Fruit fly (Drosophila melanogaster): ENCODE results near the gene Tpr2.

Tpr2 gene

dm6 chr2L:16532702-16533385, 41.5 kb downstream of the Tpr2 start, which contains the start of gene CG5953:
Gene CG5953 (minus strand): TSS chr2L:16532877.
- TF ChIP-seq CG10348 (GFP tag; IDR thresholded peaks at IDR 0.05), result peak; percentile 91
- peak; percentile 99 for TF ChIP-seq CG8301 (tag; optimal IDR thresholded peaks at IDR 0.05)
- peak; percentile 93 for TF ChIP-seq rn (GFP tag; IDR thresholded peaks at IDR 0.05)
- TF ChIP-seq CG14655 (GFP tag; optimal IDR thresholded peaks at IDR 0.05), result peak; percentile 98
- TF ChIP-seq D1 (tag; optimal IDR thresholded peaks at IDR 0.05), result peak; percentile 86
- TF ChIP-seq gl (tag; optimal IDR thresholded peaks at IDR 0.05), result peak; percentile 96
- peak; percentile 98 for TF ChIP-seq CG15710 (tag; optimal IDR thresholded peaks at IDR 0.05)
- no peak for TF ChIP-seq CG13204 (GFP tag; optimal IDR thresholded peaks at IDR 0.05)
- TF ChIP-seq CG34367 (tag; optimal IDR thresholded peaks at IDR 0.05), result peak; percentile 98
- TF ChIP-seq CG17806 (tag; optimal IDR thresholded peaks at IDR 0.05), result peak; percentile 98
- TF ChIP-seq CG8159 (tag; optimal IDR thresholded peaks at IDR 0.05), result peak; percentile 99
- peak; percentile 99 for TF ChIP-seq CG9948 (tag; optimal IDR thresholded peaks at IDR 0.05)
- peak; percentile 97 for TF ChIP-seq Pif1A (GFP tag; optimal IDR thresholded peaks at IDR 0.05)
- TF ChIP-seq Snoo (tag; optimal IDR thresholded peaks at IDR 0.05), result peak; percentile 98
- peak; percentile 98 for TF ChIP-seq CG4496 (GFP tag; IDR thresholded peaks at IDR 0.05)
- TF ChIP-seq Ets98B (GFP tag; IDR thresholded peaks at IDR 0.05), result peak; percentile 98
- TF ChIP-seq fd96Ca (GFP tag; IDR thresholded peaks at IDR 0.05), result peak; percentile 95
- TF ChIP-seq CG12605 (GFP tag; IDR thresholded peaks at IDR 0.05), result peak; percentile 96
- peak; percentile 97 for TF ChIP-seq CG32121 (GFP tag; IDR thresholded peaks at IDR 0.05)
- peak; percentile 47 for TF ChIP-seq EcR (GFP tag; optimal IDR thresholded peaks at IDR 0.05)
- peak; percentile 94 for TF ChIP-seq Pif1B (GFP tag; optimal IDR thresholded peaks at IDR 0.05)

- TF ChIP-seq fd96Ca (GFP tag; IDR thresholded peaks at IDR 0.05), result no peak; the same call in 2 of the 3 replicates
- no peak for TF ChIP-seq CG10348 (GFP tag; IDR thresholded peaks at IDR 0.05)
- no peak for TF ChIP-seq CG15710 (tag; optimal IDR thresholded peaks at IDR 0.05)
- no peak for TF ChIP-seq CG17806 (tag; optimal IDR thresholded peaks at IDR 0.05)
- TF ChIP-seq Pif1B (GFP tag; optimal IDR thresholded peaks at IDR 0.05), result no peak
- TF ChIP-seq Ets98B (GFP tag; IDR thresholded peaks at IDR 0.05), result 0 out of 2 replicates have a peak, but pooled peaks have one; percentile 8
- TF ChIP-seq Snoo (tag; optimal IDR thresholded peaks at IDR 0.05), result no peak
- TF ChIP-seq CG12605 (GFP tag; IDR thresholded peaks at IDR 0.05), result no peak
- peak; percentile 97 for TF ChIP-seq CG13204 (GFP tag; optimal IDR thresholded peaks at IDR 0.05)
- TF ChIP-seq EcR (GFP tag; optimal IDR thresholded peaks at IDR 0.05), result peak; percentile 89
- TF ChIP-seq CG8301 (tag; optimal IDR thresholded peaks at IDR 0.05), result no peak
- no peak for TF ChIP-seq CG8159 (tag; optimal IDR thresholded peaks at IDR 0.05)
- TF ChIP-seq CG32121 (GFP tag; IDR thresholded peaks at IDR 0.05), result 0 out of 2 replicates have a peak, but pooled peaks have one; percentile 64
- peak; percentile 54 for TF ChIP-seq gl (tag; optimal IDR thresholded peaks at IDR 0.05)
- TF ChIP-seq D1 (tag; optimal IDR thresholded peaks at IDR 0.05), result no peak
- TF ChIP-seq CG14655 (GFP tag; optimal IDR thresholded peaks at IDR 0.05), result no peak
Measured at dm6 chr2L:16533386-16533773, 42.0 kb downstream of the Tpr2 start.

- TF ChIP-seq rn (GFP tag; IDR thresholded peaks at IDR 0.05) (no peak), D1 (tag; optimal IDR thresholded peaks at IDR 0.05) (no peak), CG12605 (GFP tag; IDR thresholded peaks at IDR 0.05) (peak; percentile 84), CG32121 (GFP tag; IDR thresholded peaks at IDR 0.05) (peak; percentile 68), CG15710 (tag; optimal IDR thresholded peaks at IDR 0.05) (no peak), fd96Ca (GFP tag; IDR thresholded peaks at IDR 0.05) (peak; percentile 88), CG4496 (GFP tag; IDR thresholded peaks at IDR 0.05) (peak; percentile 76), CG17806 (tag; optimal IDR thresholded peaks at IDR 0.05) (peak; percentile 36), CG34367 (tag; optimal IDR thresholded peaks at IDR 0.05) (no peak), Ets98B (GFP tag; IDR thresholded peaks at IDR 0.05) (peak; percentile 77), Snoo (tag; optimal IDR thresholded peaks at IDR 0.05) (no peak), gl (tag; optimal IDR thresholded peaks at IDR 0.05) (peak; percentile 49), Pif1A (GFP tag; optimal IDR thresholded peaks at IDR 0.05) (no peak), CG13204 (GFP tag; optimal IDR thresholded peaks at IDR 0.05) (peak; percentile 40), EcR (GFP tag; optimal IDR thresholded peaks at IDR 0.05) (peak; percentile 20), Pif1B (GFP tag; optimal IDR thresholded peaks at IDR 0.05) (peak; percentile 53), CG14655 (GFP tag; optimal IDR thresholded peaks at IDR 0.05) (peak; percentile 51), CG8159 (tag; optimal IDR thresholded peaks at IDR 0.05) (peak; percentile 59), CG9948 (tag; optimal IDR thresholded peaks at IDR 0.05) (peak; percentile 42), CG8301 (tag; optimal IDR thresholded peaks at IDR 0.05) (peak; percentile 19), CG10348 (GFP tag; IDR thresholded peaks at IDR 0.05) (no peak)
Measured at dm6 chr2L:16534174-16534835, 43.0 kb downstream of the Tpr2 start.

- TF ChIP-seq fd96Ca (GFP tag; IDR thresholded peaks at IDR 0.05) (0 out of 3 replicates have a peak, but pooled peaks have one; percentile 30), Pif1A (GFP tag; optimal IDR thresholded peaks at IDR 0.05) (peak; percentile 55), CG14655 (GFP tag; optimal IDR thresholded peaks at IDR 0.05) (peak; percentile 74), Pif1B (GFP tag; optimal IDR thresholded peaks at IDR 0.05) (no peak), rn (GFP tag; IDR thresholded peaks at IDR 0.05) (no peak), CG9948 (tag; optimal IDR thresholded peaks at IDR 0.05) (peak; percentile 53), CG8301 (tag; optimal IDR thresholded peaks at IDR 0.05) (peak; percentile 77), D1 (tag; optimal IDR thresholded peaks at IDR 0.05) (peak; percentile 50), Ets98B (GFP tag; IDR thresholded peaks at IDR 0.05) (no peak; the same call in 1 of the 2 replicates), Snoo (tag; optimal IDR thresholded peaks at IDR 0.05) (peak; percentile 61), CG8159 (tag; optimal IDR thresholded peaks at IDR 0.05) (peak; percentile 47)
Measured at dm6 chr2L:16535071-16535581, 43.8 kb downstream of the Tpr2 start.
